Fruit fly (Drosophila melanogaster): Measurements from ENCODE around the gene Hsp27.

Gene Hsp27

dm6 chr3L:9357830-9358712, 25.8 kb upstream of the Hsp27 start:
- no peak for TF ChIP-seq Optix (GFP tag; IDR thresholded peaks at IDR 0.05)
- TF ChIP-seq CG5953 (GFP tag; IDR thresholded peaks at IDR 0.05), result no peak
- TF ChIP-seq CG10267 (tag; optimal IDR thresholded peaks at IDR 0.05), result no peak
- TF ChIP-seq Oli (tag; optimal IDR thresholded peaks at IDR 0.05), result no peak
- TF ChIP-seq CG11085 (GFP tag; IDR thresholded peaks at IDR 0.05), result no peak
- TF ChIP-seq Dip2 (GFP tag; IDR thresholded peaks at IDR 0.05), result no peak
- no peak for TF ChIP-seq Dref (GFP tag; IDR thresholded peaks at IDR 0.05)
- no peak for TF ChIP-seq CG9215 (GFP tag; IDR thresholded peaks at IDR 0.05)
- no peak for TF ChIP-seq gfzf (GFP tag; optimal IDR thresholded peaks at IDR 0.05)
- no peak for TF ChIP-seq CG11247 (GFP tag; IDR thresholded peaks at IDR 0.05)
- no peak for TF ChIP-seq CG31365 (tag; optimal IDR thresholded peaks at IDR 0.05)
- TF ChIP-seq gce (GFP tag; IDR thresholded peaks at IDR 0.05), result no peak
- peak; percentile 64 for TF ChIP-seq corto (GFP tag; optimal IDR thresholded peaks at IDR 0.05)
- TF ChIP-seq CG32532 (GFP tag; IDR thresholded peaks at IDR 0.05), result no peak; the same call in 1 of the 2 replicates
- TF ChIP-seq klu (GFP tag; IDR thresholded peaks at IDR 0.05), result no peak
- TF ChIP-seq sqz (GFP tag; optimal IDR thresholded peaks at IDR 0.05), result peak; percentile 6
- no peak for TF ChIP-seq vfl (GFP tag; optimal IDR thresholded peaks at IDR 0.05)
- TF ChIP-seq CG10431 (GFP tag; optimal IDR thresholded peaks at IDR 0.05), result no peak
- TF ChIP-seq CG12104 (GFP tag; optimal IDR thresholded peaks at IDR 0.05), result no peak
- TF ChIP-seq jumu (GFP tag; optimal IDR thresholded peaks at IDR 0.05), result no peak
- TF ChIP-seq exex (tag; optimal IDR thresholded peaks at IDR 0.05), result peak; percentile 22
- peak; percentile 93 for TF ChIP-seq crol (GFP tag; IDR thresholded peaks at IDR 0.05)
- no peak for TF ChIP-seq Atf3 (GFP tag; optimal IDR thresholded peaks at IDR 0.05)
- no peak for TF ChIP-seq CG7928 (GFP tag; optimal IDR thresholded peaks at IDR 0.05)
- no peak for TF ChIP-seq Rx (GFP tag; IDR thresholded peaks at IDR 0.05)
- 0 out of 2 replicates have a peak, but pooled peaks have one; percentile 13 for TF ChIP-seq Rfx (GFP tag; IDR thresholded peaks at IDR 0.05)
- no peak for TF ChIP-seq CG17328 (GFP tag; IDR thresholded peaks at IDR 0.05)
- no peak for TF ChIP-seq zf30C (GFP tag; optimal IDR thresholded peaks at IDR 0.05)
- TF ChIP-seq Dad (GFP tag; optimal IDR thresholded peaks at IDR 0.05), result no peak
- TF ChIP-seq al (GFP tag; IDR thresholded peaks at IDR 0.05), result no peak
- no peak for TF ChIP-seq CG7987 (GFP tag; optimal IDR thresholded peaks at IDR 0.05)
- TF ChIP-seq gt (GFP tag; IDR thresholded peaks at IDR 0.05), result no peak
- TF ChIP-seq Scr (GFP tag; IDR thresholded peaks at IDR 0.05; ENCODE audit: partially characterized antibody), result no peak
- no peak for TF ChIP-seq Antp (GFP tag; optimal IDR thresholded peaks at IDR 0.05)
- no peak for TF ChIP-seq CG2120 (GFP tag; optimal IDR thresholded peaks at IDR 0.05)
- no peak for TF ChIP-seq Abd-B (GFP tag; optimal IDR thresholded peaks at IDR 0.05)
- TF ChIP-seq CG10543 (GFP tag; optimal IDR thresholded peaks at IDR 0.05), result peak; percentile 83
- TF ChIP-seq caup (GFP tag; optimal IDR thresholded peaks at IDR 0.05; ENCODE audit: severe bottlenecking), result peak; percentile 15
- no peak for TF ChIP-seq cad (GFP tag; optimal IDR thresholded peaks at IDR 0.05)
- no peak for TF ChIP-seq CG1529 (GFP tag; optimal IDR thresholded peaks at IDR 0.05)
- TF ChIP-seq en (GFP tag; optimal IDR thresholded peaks at IDR 0.05), result no peak
- no peak for TF ChIP-seq Med (GFP tag)
- no peak for TF ChIP-seq trem (tag; optimal IDR thresholded peaks at IDR 0.05)
- TF ChIP-seq CG2678 (tag; optimal IDR thresholded peaks at IDR 0.05), result no peak
- no peak for TF ChIP-seq nerfin-1 (tag; optimal IDR thresholded peaks at IDR 0.05)
- no peak for TF ChIP-seq Hr51 (GFP tag; optimal IDR thresholded peaks at IDR 0.05)
- TF ChIP-seq Lpt (GFP tag; optimal IDR thresholded peaks at IDR 0.05), result no peak
- no peak for TF ChIP-seq cato (GFP tag; optimal IDR thresholded peaks at IDR 0.05; ENCODE audit: borderline replicate concordance)
- TF ChIP-seq Nf-YB (GFP tag; optimal IDR thresholded peaks at IDR 0.05), result no peak
- no peak for TF ChIP-seq gcm (GFP tag; optimal IDR thresholded peaks at IDR 0.05)
